Worm (Caenorhabditis elegans) whole organism, midembryonic: ENCODE results near the gene clec-180.

ENCODE experiments used
- cog-1 ChIP-seq: sonication (generic microtip); optimal IDR thresholded peaks from 2 replicates; lab custom pipeline; 2016; ENCODE audit warnings: missing genetic modification characterization, missing compliant biosample characterization
- med-1 ChIP-seq: sonication (generic microtip); optimal IDR thresholded peaks from 2 replicates; lab custom pipeline; 2017; ENCODE audit warnings: missing genetic modification characterization, mild to moderate bottlenecking, missing compliant biosample characterization, antibody characterized with exemption, missing genetic modification reagents; ENCODE audit not compliant: insufficient read depth
- ref-1 ChIP-seq: fragments of 200-800 bp; sonication (Bioruptor generic); conservative IDR thresholded peaks from 2 replicates; pipeline ENCODE4 v1.3.6; 2022; ENCODE audit warnings: missing genetic modification reagents, missing genetic modification characterization, missing compliant biosample characterization
- tab-1 ChIP-seq: fragments of 200-800 bp; sonication (Bioruptor generic); IDR thresholded peaks from 2 replicates; pipeline ENCODE4 v1.3.6; 2022; ENCODE audit warnings: missing genetic modification characterization, missing compliant biosample characterization
- ztf-23 ChIP-seq: fragments of 200-800 bp; sonication (Bioruptor generic); IDR thresholded peaks from 2 replicates; pipeline ENCODE4 v1.3.6; 2022; ENCODE audit warnings: missing genetic modification reagents, missing genetic modification characterization, missing compliant biosample characterization
- ztf-29 ChIP-seq: fragments of 200-800 bp; sonication (Bioruptor generic); IDR thresholded peaks from 2 replicates; pipeline ENCODE4 v1.3.6; 2022; ENCODE audit warnings: missing genetic modification reagents, missing genetic modification characterization, missing compliant biosample characterization

- TF ChIP-seq ztf-23 (GFP tag; lab: Robert Waterston, UW) (no peak), med-1 (no peak), ref-1 (GFP tag; lab: Robert Waterston, UW) (no peak), ztf-29 (GFP tag; lab: Robert Waterston, UW) (no peak), cog-1 (no peak), tab-1 (GFP tag; lab: Robert Waterston, UW) (no peak)
Measured at ce11 chrIV:7605413-7605812, 36.7 kb downstream of the clec-180 start.
